Worm (Caenorhabditis elegans) whole organism, L4 larva: ENCODE data around the gene Y41C4A.32.

Source experiments
- F26F4.8 ChIP-seq: fragments of 200-800 bp; sonication (Bioruptor generic); conservative IDR thresholded peaks from 2 replicates; pipeline ENCODE4 v1.3.6; 2022; ENCODE audit warnings: missing genetic modification characterization, missing compliant biosample characterization
- R02D3.7 ChIP-seq: fragments of 150-350 bp; sonication (generic microtip); optimal IDR thresholded peaks from 3 replicates; lab custom pipeline; 2014; ENCODE audit warnings: missing biosample characterization, missing genetic modification characterization
- Y105C5A.15 ChIP-seq: fragments of 200-800 bp; sonication (Bioruptor generic); IDR thresholded peaks from 2 replicates; pipeline ENCODE4 v1.3.6; 2022; ENCODE audit warnings: missing genetic modification characterization, missing compliant biosample characterization
- Y75B8A.6 ChIP-seq: fragments of 200-800 bp; sonication (Bioruptor generic); IDR thresholded peaks from 2 replicates; pipeline ENCODE4 v1.3.6; 2022; ENCODE audit warnings: missing genetic modification reagents, missing genetic modification characterization, missing compliant biosample characterization
- ama-1 ChIP-seq: fragments of 150-350 bp; optimal IDR thresholded peaks from 2 replicates; lab custom pipeline; 2014; ENCODE audit warnings: inconsistent platforms, mixed read lengths
- arid-1 ChIP-seq: fragments of 200-800 bp; sonication (Bioruptor generic); conservative IDR thresholded peaks from 2 replicates; pipeline ENCODE4 v1.3.6; 2022; ENCODE audit warnings: missing genetic modification reagents, missing genetic modification characterization, missing compliant biosample characterization
- ceh-82 ChIP-seq: sonication (generic microtip); optimal IDR thresholded peaks from 2 replicates; lab custom pipeline; 2017; ENCODE audit warnings: missing biosample characterization, missing genetic modification characterization
- cey-2 ChIP-seq: sonication (generic microtip); optimal IDR thresholded peaks from 3 replicates; lab custom pipeline; 2017; ENCODE audit warnings: missing genetic modification characterization, mild to moderate bottlenecking, missing compliant biosample characterization, antibody characterized with exemption, borderline replicate concordance; ENCODE audit not compliant: insufficient read depth
- daf-16 ChIP-seq, 3 experiments: sonication (generic microtip); optimal IDR thresholded peaks; 2 replicates each; lab custom pipeline; 2016 to 2017; ENCODE audit warnings: missing genetic modification characterization in 3 of 3, missing genetic modification reagents in 3 of 3, mild to moderate bottlenecking in 2 of 3, missing compliant biosample characterization in 2 of 3, missing biosample characterization in 1 of 3, moderate library complexity in 1 of 3
- dmd-6 ChIP-seq: fragments of 200-800 bp; sonication (Bioruptor generic); IDR thresholded peaks from 2 replicates; pipeline ENCODE4 v1.3.6; 2022; ENCODE audit warnings: missing genetic modification reagents, missing genetic modification characterization, missing compliant biosample characterization
- dpl-1 ChIP-seq: fragments of 150-350 bp; optimal IDR thresholded peaks from 2 replicates; lab custom pipeline; 2014; ENCODE audit warnings: missing biosample characterization, missing genetic modification reagents, missing genetic modification characterization
- duxl-1 ChIP-seq: sonication (generic microtip); optimal IDR thresholded peaks from 2 replicates; lab custom pipeline; 2016; ENCODE audit warnings: mild to moderate bottlenecking, missing genetic modification characterization, moderate library complexity, missing compliant biosample characterization; ENCODE audit not compliant: poor library complexity
- dve-1 ChIP-seq: sonication (generic microtip); optimal IDR thresholded peaks from 2 replicates; lab custom pipeline; 2017; ENCODE audit warnings: antibody characterized with exemption, mild to moderate bottlenecking, missing genetic modification characterization, missing compliant biosample characterization; ENCODE audit not compliant: insufficient read depth
- fos-1 ChIP-seq: fragments of 150-350 bp; optimal IDR thresholded peaks from 2 replicates; lab custom pipeline; 2014; ENCODE audit warnings: missing biosample characterization, missing genetic modification characterization
- hif-1 ChIP-seq, 2 experiments: sonication (generic microtip); optimal IDR thresholded peaks; 2 replicates each; lab custom pipeline; 2016 to 2017; ENCODE audit warnings: missing compliant biosample characterization in 2 of 2, missing genetic modification characterization in 2 of 2, missing genetic modification reagents in 2 of 2, missing genotype in 2 of 2, mild to moderate bottlenecking in 1 of 2
- hlh-11 ChIP-seq: fragments of 200-800 bp; sonication (Bioruptor generic); optimal IDR thresholded peaks from 2 replicates; lab custom pipeline; 2018; ENCODE audit warnings: mild to moderate bottlenecking, missing genetic modification characterization, missing compliant biosample characterization
- hlh-30 ChIP-seq: sonication (generic microtip); optimal IDR thresholded peaks from 2 replicates; lab custom pipeline; 2017; ENCODE audit warnings: antibody characterized with exemption, mild to moderate bottlenecking, missing genetic modification characterization, missing compliant biosample characterization; ENCODE audit not compliant: insufficient read depth
- jun-1 ChIP-seq: fragments of 150-350 bp; optimal IDR thresholded peaks from 2 replicates; lab custom pipeline; 2014; ENCODE audit warnings: missing biosample characterization, missing genetic modification reagents, missing genetic modification characterization
- lim-7 ChIP-seq: fragments of 200-800 bp; sonication (Bioruptor generic); IDR thresholded peaks from 2 replicates; pipeline ENCODE4 v1.3.6; 2022; ENCODE audit warnings: missing genetic modification characterization, missing compliant biosample characterization
- lin-13 ChIP-seq: fragments of 150-350 bp; optimal IDR thresholded peaks from 2 replicates; lab custom pipeline; 2014; ENCODE audit warnings: missing biosample characterization, missing genetic modification reagents, missing genetic modification characterization
- lin-29 ChIP-seq: fragments of 200-800 bp; sonication (Bioruptor generic); IDR thresholded peaks from 2 replicates; pipeline ENCODE4 v1.3.6; 2022; ENCODE audit warnings: missing genetic modification reagents, missing genetic modification characterization, missing compliant biosample characterization
- lin-38 ChIP-seq: fragments of 200-800 bp; sonication (Bioruptor generic); IDR thresholded peaks from 2 replicates; pipeline ENCODE4 v1.3.6; 2022; ENCODE audit warnings: missing genetic modification reagents, missing genetic modification characterization, missing compliant biosample characterization
- lin-39 ChIP-seq: fragments of 150-350 bp; optimal IDR thresholded peaks from 2 replicates; lab custom pipeline; 2014; ENCODE audit warnings: missing biosample characterization, missing genetic modification reagents, missing genetic modification characterization
- lir-3 ChIP-seq: sonication (generic microtip); optimal IDR thresholded peaks from 2 replicates; lab custom pipeline; 2016; ENCODE audit warnings: mild to moderate bottlenecking, missing genetic modification characterization, missing compliant biosample characterization
- lsy-2 ChIP-seq, 2 experiments: fragments of 150-350 bp in 1 of 2; sonication (generic microtip) in 1 of 2; optimal IDR thresholded peaks; 2 replicates each; lab custom pipeline; 2014 to 2017; ENCODE audit warnings: missing biosample characterization in 2 of 2, missing genetic modification characterization in 2 of 2
- madf-5 ChIP-seq, 2 experiments: fragments of 200-800 bp; sonication (Bioruptor generic); IDR thresholded peaks; 2 replicates each; pipeline ENCODE4 v1.3.6; 2022; ENCODE audit warnings: missing compliant biosample characterization in 2 of 2, missing genetic modification characterization in 2 of 2
- mdl-1 ChIP-seq, 2 experiments: fragments of 150-350 bp in 1 of 2; sonication (generic microtip) in 1 of 2; optimal IDR thresholded peaks; 2 replicates each; lab custom pipeline; 2014 to 2017; ENCODE audit warnings: missing biosample characterization in 2 of 2, missing genetic modification characterization in 2 of 2
- mdt-29 ChIP-seq: fragments of 200-800 bp; sonication (Bioruptor generic); IDR thresholded peaks from 2 replicates; pipeline ENCODE4 v1.3.6; 2022; ENCODE audit warnings: missing genetic modification reagents, missing genetic modification characterization, missing compliant biosample characterization
- mep-1 ChIP-seq: fragments of 150-350 bp; sonication (generic microtip); optimal IDR thresholded peaks from 3 replicates; lab custom pipeline; 2014; ENCODE audit warnings: missing biosample characterization, missing genetic modification characterization
- mes-2 ChIP-seq: sonication (generic microtip); optimal IDR thresholded peaks from 2 replicates; lab custom pipeline; 2016; ENCODE audit warnings: missing genotype, mild to moderate bottlenecking, missing genetic modification characterization, missing compliant biosample characterization; ENCODE audit not compliant: poor library complexity, severe bottlenecking
- mxl-2 ChIP-seq: fragments of 200-800 bp; sonication (Bioruptor generic); conservative IDR thresholded peaks from 2 replicates; pipeline ENCODE4 v1.3.6; 2022; ENCODE audit warnings: missing genetic modification reagents, missing genetic modification characterization, missing compliant biosample characterization
- mxl-3 ChIP-seq: fragments of 200-800 bp; sonication (Bioruptor generic); optimal IDR thresholded peaks from 2 replicates; lab custom pipeline; 2018; ENCODE audit warnings: mild to moderate bottlenecking, missing genetic modification characterization, missing compliant biosample characterization
- nhr-10 ChIP-seq: fragments of 150-350 bp; optimal IDR thresholded peaks from 2 replicates; lab custom pipeline; 2014; ENCODE audit warnings: missing biosample characterization, missing genetic modification characterization
- nhr-102 ChIP-seq: sonication (generic microtip); optimal IDR thresholded peaks from 2 replicates; lab custom pipeline; 2016; ENCODE audit warnings: mild to moderate bottlenecking, missing genetic modification characterization, moderate library complexity, missing compliant biosample characterization
- nhr-237 ChIP-seq: sonication (generic microtip); optimal IDR thresholded peaks from 2 replicates; lab custom pipeline; 2017; ENCODE audit warnings: missing biosample characterization, missing genetic modification characterization
- nhr-28 ChIP-seq: fragments of 150-350 bp; optimal IDR thresholded peaks from 2 replicates; lab custom pipeline; 2014; ENCODE audit warnings: missing biosample characterization, missing genetic modification characterization
- nhr-48 ChIP-seq: sonication (generic microtip); optimal IDR thresholded peaks from 2 replicates; lab custom pipeline; 2016; ENCODE audit warnings: mild to moderate bottlenecking, missing genetic modification characterization, missing compliant biosample characterization
- nhr-77 ChIP-seq: fragments of 150-350 bp; optimal IDR thresholded peaks from 2 replicates; lab custom pipeline; 2014; ENCODE audit warnings: missing biosample characterization, missing genetic modification characterization
- pha-4 ChIP-seq, 2 experiments: fragments of 150-350 bp in 1 of 2; fragments of 200-800 bp in 1 of 2; sonication (Bioruptor generic) in 1 of 2; IDR thresholded peaks in 1 of 2; optimal IDR thresholded peaks in 1 of 2; 2 replicates each; pipeline versions ENCODE4 v1.3.6 to Lab custom; 2014 to 2022; ENCODE audit warnings: missing genetic modification characterization in 2 of 2, missing genetic modification reagents in 2 of 2, missing biosample characterization in 1 of 2, missing compliant biosample characterization in 1 of 2
- php-3 ChIP-seq: fragments of 200-800 bp; sonication (Bioruptor generic); IDR thresholded peaks from 2 replicates; pipeline ENCODE4 v1.3.6; 2022; ENCODE audit warnings: missing genetic modification reagents, missing genetic modification characterization, missing compliant biosample characterization
- pqm-1 ChIP-seq: sonication (generic microtip); optimal IDR thresholded peaks from 2 replicates; lab custom pipeline; 2017; ENCODE audit warnings: missing biosample characterization, missing genetic modification characterization
- rbr-2 ChIP-seq: sonication (generic microtip); optimal IDR thresholded peaks from 2 replicates; lab custom pipeline; 2016; ENCODE audit warnings: missing genotype, missing genetic modification characterization, missing compliant biosample characterization
- spr-3 ChIP-seq: fragments of 200-800 bp; sonication (Bioruptor generic); optimal IDR thresholded peaks from 2 replicates; lab custom pipeline; 2018; ENCODE audit warnings: mild to moderate bottlenecking, missing genetic modification characterization, missing compliant biosample characterization
- tra-1 ChIP-seq: fragments of 200-800 bp; sonication (Bioruptor generic); IDR thresholded peaks from 2 replicates; pipeline ENCODE4 v1.3.6; 2022; ENCODE audit warnings: missing genetic modification reagents, missing genetic modification characterization, missing compliant biosample characterization
- unc-39 ChIP-seq: sonication (generic microtip); optimal IDR thresholded peaks from 2 replicates; lab custom pipeline; 2017; ENCODE audit warnings: missing biosample characterization, missing genetic modification characterization
- zag-1 ChIP-seq: fragments of 150-350 bp; optimal IDR thresholded peaks from 2 replicates; lab custom pipeline; 2014; ENCODE audit warnings: missing biosample characterization, missing genetic modification characterization

The Y41C4A.32 gene

ce11 chrIII:11684770-11685169 is 36.7 kb upstream of the Y41C4A.32 start:
- TF ChIP-seq hlh-30, result peak; percentile 41
- TF ChIP-seq php-3 (GFP tag; lab: Robert Waterston, UW), result 0 out of 2 replicates have a peak, but pooled peaks have one; percentile 40
- no peak for TF ChIP-seq lir-3
- TF ChIP-seq daf-16 (GFP tag; optimal IDR thresholded peaks at IDR 0.05; lab: Kevin White, UChicago), result no peak
- TF ChIP-seq daf-16 (tag; optimal IDR thresholded peaks at IDR 0.05; lab: Kevin White, UChicago), result peak; percentile 92
- TF ChIP-seq lin-29, result no peak
- peak; percentile 82 for TF ChIP-seq dve-1 (tag; lab: Kevin White, UChicago)
- peak in 1 of 2 experiments; percentile 20 for TF ChIP-seq hif-1 (tag; optimal IDR thresholded peaks at IDR 0.05; lab: Kevin White, UChicago)
- TF ChIP-seq pha-4 (GFP tag; IDR thresholded peaks at IDR 0.05; lab: Robert Waterston, UW), result no peak
- TF ChIP-seq pha-4 (tag; optimal IDR thresholded peaks at IDR 0.05; lab: Kevin White, UChicago), result no peak
- peak; percentile 31 for TF ChIP-seq pqm-1 (tag; lab: Kevin White, UChicago)
- peak; percentile 42 for TF ChIP-seq nhr-77 (tag; lab: Kevin White, UChicago)
- peak; percentile 15 for TF ChIP-seq mep-1
- no peak for TF ChIP-seq cey-2
- TF ChIP-seq nhr-102 (tag; lab: Kevin White, UChicago), result peak; percentile 9
- peak; percentile 79 for TF ChIP-seq nhr-28 (tag; lab: Kevin White, UChicago)
- peak; percentile 23 for TF ChIP-seq mes-2
- TF ChIP-seq duxl-1 (tag; lab: Kevin White, UChicago), result no peak
- peak in 1 of 2 experiments; percentile 37 for TF ChIP-seq lsy-2 (tag; optimal IDR thresholded peaks at IDR 0.05; lab: Kevin White, UChicago)
- TF ChIP-seq R02D3.7 (tag; lab: Kevin White, UChicago), result no peak
- peak; percentile 57 for TF ChIP-seq nhr-48 (tag; lab: Kevin White, UChicago)
- TF ChIP-seq dpl-1, result peak; percentile 8
- TF ChIP-seq mdl-1 (tag; optimal IDR thresholded peaks at IDR 0.05; lab: Kevin White, UChicago), result peak in 1 of 2 experiments; percentile 25
- TF ChIP-seq mdt-29 (GFP tag; lab: Robert Waterston, UW), result no peak
- TF ChIP-seq lim-7, result no peak
- TF ChIP-seq rbr-2, result no peak
- TF ChIP-seq lin-38 (GFP tag; lab: Robert Waterston, UW), result no peak
- no peak for TF ChIP-seq arid-1
- peak; percentile 85 for TF ChIP-seq hlh-11 (tag; lab: Kevin White, UChicago)
- TF ChIP-seq dmd-6, result peak; percentile 85
- TF ChIP-seq unc-39, result no peak
- no peak for TF ChIP-seq nhr-10 (tag; lab: Kevin White, UChicago)

ce11 chrIII:11689303-11689702 is 32.2 kb upstream of the Y41C4A.32 start:
- TF ChIP-seq ceh-82 (tag; lab: Kevin White, UChicago) (no peak), nhr-10 (tag; lab: Kevin White, UChicago) (peak; percentile 81), nhr-102 (tag; lab: Kevin White, UChicago) (peak; percentile 39), daf-16 (GFP tag; optimal IDR thresholded peaks at IDR 0.05; lab: Kevin White, UChicago) (no peak), daf-16 (tag; optimal IDR thresholded peaks at IDR 0.05; lab: Kevin White, UChicago) (peak; percentile 93), pha-4 (GFP tag; IDR thresholded peaks at IDR 0.05; lab: Robert Waterston, UW) (no peak), pha-4 (tag; optimal IDR thresholded peaks at IDR 0.05; lab: Kevin White, UChicago) (peak; percentile 22), hif-1 (tag; optimal IDR thresholded peaks at IDR 0.05; lab: Kevin White, UChicago) (peak in 1 of 2 experiments; percentile 59), unc-39 (no peak), nhr-28 (tag; lab: Kevin White, UChicago) (peak; percentile 99), jun-1 (tag; lab: Kevin White, UChicago) (peak; percentile 37), zag-1 (tag; lab: Kevin White, UChicago) (no peak), php-3 (GFP tag; lab: Robert Waterston, UW) (no peak), ama-1 (lab: Kevin White, UChicago) (no peak), mxl-2 (GFP tag; lab: Robert Waterston, UW) (no peak), hlh-30 (peak; percentile 29), lin-13 (no peak), lin-39 (no peak), dmd-6 (peak; percentile 88), Y75B8A.6 (no peak), fos-1 (tag; lab: Kevin White, UChicago) (no peak), mep-1 (peak; percentile 82), tra-1 (GFP tag; lab: Robert Waterston, UW) (peak; percentile 84), nhr-77 (tag; lab: Kevin White, UChicago) (peak; percentile 79), mes-2 (peak; percentile 68), spr-3 (GFP tag; lab: Kevin White, UChicago) (no peak), lin-29 (no peak), madf-5 (GFP tag; IDR thresholded peaks at IDR 0.05; lab: Robert Waterston, UW) (no peak), nhr-237 (tag; lab: Kevin White, UChicago) (no peak), mxl-3 (GFP tag; lab: Kevin White, UChicago) (peak; percentile 69), F26F4.8 (no peak), Y105C5A.15 (no peak)
